Fruit fly (Drosophila melanogaster): ENCODE measurements around the gene Surf4.

DNA sequence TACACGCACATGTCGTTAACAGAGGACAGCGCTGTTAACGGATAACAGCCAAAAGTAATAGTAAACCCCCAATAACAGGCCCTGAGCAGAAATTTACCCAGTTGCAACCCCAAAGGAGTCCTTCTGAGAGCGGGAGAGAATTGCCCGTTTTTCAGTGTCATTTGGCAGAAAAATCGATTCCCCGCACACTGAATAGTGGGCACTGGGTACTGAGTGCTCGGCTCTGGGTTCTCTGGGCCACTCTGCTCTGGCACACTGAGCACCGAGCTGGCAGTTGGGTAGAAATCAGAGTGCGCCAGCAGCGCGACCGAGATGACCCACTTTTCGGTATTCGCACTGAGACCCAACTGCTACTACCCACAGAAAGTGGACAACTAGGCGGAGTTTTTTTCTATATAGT is 28.4 kb upstream of the Surf4 start, which contains the start of gene Rbp:
- TF ChIP-seq CG8478 (optimal IDR thresholded peaks at IDR 0.05), result no peak
- no peak for TF ChIP-seq usp (GFP tag; optimal IDR thresholded peaks at IDR 0.05)
- no peak for TF ChIP-seq Dll (optimal IDR thresholded peaks at IDR 0.05)

All from whole organism.